Worm (Caenorhabditis elegans) whole organism, L4 larva: ENCODE data around the gene snb-6.

Experiments used
- D1046.2 ChIP-seq: fragments of 200-800 bp; sonication (Bioruptor generic); IDR thresholded peaks from 2 replicates; pipeline ENCODE4 v1.3.6; 2022; ENCODE audit warnings: missing genetic modification characterization, missing compliant biosample characterization
- F37D6.2 ChIP-seq: sonication (generic microtip); optimal IDR thresholded peaks from 2 replicates; lab custom pipeline; 2016; ENCODE audit warnings: mild to moderate bottlenecking, missing genetic modification characterization, missing compliant biosample characterization
- F49E8.2 ChIP-seq: sonication (generic microtip); optimal IDR thresholded peaks from 2 replicates; lab custom pipeline; 2016; ENCODE audit warnings: missing compliant biosample characterization, mild to moderate bottlenecking, missing genetic modification characterization, borderline replicate concordance
- T20F7.1 ChIP-seq: fragments of 200-800 bp; sonication (Bioruptor generic); optimal IDR thresholded peaks from 2 replicates; lab custom pipeline; 2018; ENCODE audit warnings: mild to moderate bottlenecking, missing genetic modification characterization, missing compliant biosample characterization
- Y105C5A.15 ChIP-seq: fragments of 200-800 bp; sonication (Bioruptor generic); IDR thresholded peaks from 2 replicates; pipeline ENCODE4 v1.3.6; 2022; ENCODE audit warnings: missing genetic modification characterization, missing compliant biosample characterization
- aha-1 ChIP-seq: fragments of 150-350 bp; peaks from one replicate; lab custom pipeline; 2014; ENCODE audit warnings: missing biosample characterization, missing genetic modification characterization
- ama-1 ChIP-seq: fragments of 150-350 bp; optimal IDR thresholded peaks from 2 replicates; lab custom pipeline; 2014; ENCODE audit warnings: inconsistent platforms, mixed read lengths
- ceh-20 ChIP-seq: fragments of 200-800 bp; sonication (Bioruptor generic); IDR thresholded peaks from 2 replicates; pipeline ENCODE4 v1.3.6; 2022; ENCODE audit warnings: missing genetic modification reagents, missing genetic modification characterization, missing compliant biosample characterization
- ceh-62 ChIP-seq: sonication (generic microtip); optimal IDR thresholded peaks from 2 replicates; lab custom pipeline; 2017; ENCODE audit warnings: missing biosample characterization, missing genetic modification characterization
- ceh-82 ChIP-seq: sonication (generic microtip); optimal IDR thresholded peaks from 2 replicates; lab custom pipeline; 2017; ENCODE audit warnings: missing biosample characterization, missing genetic modification characterization
- cey-2 ChIP-seq: sonication (generic microtip); optimal IDR thresholded peaks from 3 replicates; lab custom pipeline; 2017; ENCODE audit warnings: missing genetic modification characterization, mild to moderate bottlenecking, missing compliant biosample characterization, antibody characterized with exemption, borderline replicate concordance; ENCODE audit not compliant: insufficient read depth
- daf-19 ChIP-seq: fragments of 200-800 bp; sonication (Bioruptor generic); conservative IDR thresholded peaks from 2 replicates; pipeline ENCODE4 v1.3.6; 2022; ENCODE audit warnings: missing genetic modification characterization, missing compliant biosample characterization
- dmd-6 ChIP-seq: fragments of 200-800 bp; sonication (Bioruptor generic); IDR thresholded peaks from 2 replicates; pipeline ENCODE4 v1.3.6; 2022; ENCODE audit warnings: missing genetic modification reagents, missing genetic modification characterization, missing compliant biosample characterization
- dmd-8 ChIP-seq: fragments of 200-800 bp; sonication (Bioruptor generic); IDR thresholded peaks from 2 replicates; pipeline ENCODE4 v1.3.6; 2022; ENCODE audit warnings: missing genetic modification characterization, missing compliant biosample characterization
- dve-1 ChIP-seq: sonication (generic microtip); optimal IDR thresholded peaks from 2 replicates; lab custom pipeline; 2017; ENCODE audit warnings: antibody characterized with exemption, mild to moderate bottlenecking, missing genetic modification characterization, missing compliant biosample characterization; ENCODE audit not compliant: insufficient read depth
- egl-43 ChIP-seq: fragments of 200-800 bp; sonication (Bioruptor generic); IDR thresholded peaks from 2 replicates; pipeline ENCODE4 v1.3.6; 2022; ENCODE audit warnings: missing genetic modification reagents, missing genetic modification characterization, missing compliant biosample characterization
- hlh-11 ChIP-seq: fragments of 200-800 bp; sonication (Bioruptor generic); optimal IDR thresholded peaks from 2 replicates; lab custom pipeline; 2018; ENCODE audit warnings: mild to moderate bottlenecking, missing genetic modification characterization, missing compliant biosample characterization
- hlh-30 ChIP-seq: sonication (generic microtip); optimal IDR thresholded peaks from 2 replicates; lab custom pipeline; 2017; ENCODE audit warnings: antibody characterized with exemption, mild to moderate bottlenecking, missing genetic modification characterization, missing compliant biosample characterization; ENCODE audit not compliant: insufficient read depth
- lin-1 ChIP-seq: fragments of 200-800 bp; sonication (Bioruptor generic); IDR thresholded peaks from 2 replicates; pipeline ENCODE4 v1.3.6; 2022; ENCODE audit warnings: missing genetic modification reagents, missing genetic modification characterization, missing compliant biosample characterization
- lin-29 ChIP-seq: fragments of 200-800 bp; sonication (Bioruptor generic); IDR thresholded peaks from 2 replicates; pipeline ENCODE4 v1.3.6; 2022; ENCODE audit warnings: missing genetic modification reagents, missing genetic modification characterization, missing compliant biosample characterization
- lin-38 ChIP-seq: fragments of 200-800 bp; sonication (Bioruptor generic); IDR thresholded peaks from 2 replicates; pipeline ENCODE4 v1.3.6; 2022; ENCODE audit warnings: missing genetic modification reagents, missing genetic modification characterization, missing compliant biosample characterization
- lin-39 ChIP-seq: fragments of 150-350 bp; optimal IDR thresholded peaks from 2 replicates; lab custom pipeline; 2014; ENCODE audit warnings: missing biosample characterization, missing genetic modification reagents, missing genetic modification characterization
- madf-5 ChIP-seq, 2 experiments: fragments of 200-800 bp; sonication (Bioruptor generic); IDR thresholded peaks; 2 replicates each; pipeline ENCODE4 v1.3.6; 2022; ENCODE audit warnings: missing compliant biosample characterization in 2 of 2, missing genetic modification characterization in 2 of 2
- mdl-1 ChIP-seq, 2 experiments: fragments of 150-350 bp in 1 of 2; sonication (generic microtip) in 1 of 2; optimal IDR thresholded peaks; 2 replicates each; lab custom pipeline; 2014 to 2017; ENCODE audit warnings: missing biosample characterization in 2 of 2, missing genetic modification characterization in 2 of 2
- mxl-3 ChIP-seq: fragments of 200-800 bp; sonication (Bioruptor generic); optimal IDR thresholded peaks from 2 replicates; lab custom pipeline; 2018; ENCODE audit warnings: mild to moderate bottlenecking, missing genetic modification characterization, missing compliant biosample characterization
- nhr-102 ChIP-seq: sonication (generic microtip); optimal IDR thresholded peaks from 2 replicates; lab custom pipeline; 2016; ENCODE audit warnings: mild to moderate bottlenecking, missing genetic modification characterization, moderate library complexity, missing compliant biosample characterization
- nhr-28 ChIP-seq: fragments of 150-350 bp; optimal IDR thresholded peaks from 2 replicates; lab custom pipeline; 2014; ENCODE audit warnings: missing biosample characterization, missing genetic modification characterization
- nhr-41 ChIP-seq: fragments of 200-800 bp; sonication (Bioruptor generic); IDR thresholded peaks from 2 replicates; pipeline ENCODE4 v1.3.6; 2022; ENCODE audit warnings: missing genetic modification reagents, missing genetic modification characterization, missing compliant biosample characterization
- nhr-76 ChIP-seq: fragments of 150-350 bp; optimal IDR thresholded peaks from 2 replicates; lab custom pipeline; 2014; ENCODE audit warnings: missing biosample characterization, missing genetic modification characterization
- nhr-77 ChIP-seq: fragments of 150-350 bp; optimal IDR thresholded peaks from 2 replicates; lab custom pipeline; 2014; ENCODE audit warnings: missing biosample characterization, missing genetic modification characterization
- pqm-1 ChIP-seq: sonication (generic microtip); optimal IDR thresholded peaks from 2 replicates; lab custom pipeline; 2017; ENCODE audit warnings: missing biosample characterization, missing genetic modification characterization
- spr-1 ChIP-seq: sonication (generic microtip); optimal IDR thresholded peaks from 2 replicates; lab custom pipeline; 2016; ENCODE audit warnings: mild to moderate bottlenecking, missing genetic modification characterization, missing compliant biosample characterization
- unc-62 ChIP-seq, 3 experiments: fragments of 150-350 bp in 1 of 3; sonication (generic microtip); optimal IDR thresholded peaks in 2 of 3; peaks in 1 of 3; 1 replicate in 1 of 3; 2 replicates in 2 of 3; lab custom pipeline; 2014 to 2017; ENCODE audit warnings: missing biosample characterization in 3 of 3, missing genetic modification characterization in 3 of 3, missing genetic modification reagents in 3 of 3, missing genotype in 1 of 3
- vab-7 ChIP-seq: fragments of 200-800 bp; sonication (Bioruptor generic); IDR thresholded peaks from 2 replicates; pipeline ENCODE4 v1.3.6; 2022; ENCODE audit warnings: missing genetic modification reagents, missing genetic modification characterization, missing compliant biosample characterization
- zag-1 ChIP-seq: fragments of 150-350 bp; optimal IDR thresholded peaks from 2 replicates; lab custom pipeline; 2014; ENCODE audit warnings: missing biosample characterization, missing genetic modification characterization
- ztf-11 ChIP-seq: fragments of 150-350 bp; optimal IDR thresholded peaks from 2 replicates; lab custom pipeline; 2014; ENCODE audit warnings: missing biosample characterization, missing genetic modification characterization

The snb-6 gene

ce11 chrII:8873842-8874241 lies 14.3 kb upstream of the snb-6 start, which contains the start of gene T07D4.2 (continued):
- TF ChIP-seq T20F7.1: no peak
- TF ChIP-seq nhr-102 (tag; lab: Kevin White, UChicago): no peak
- TF ChIP-seq, all 104 proteins: peak for 0

- TF ChIP-seq zag-1: no peak
- TF ChIP-seq dve-1 (tag; lab: Kevin White, UChicago): no peak
- no peak for TF ChIP-seq nhr-77 (tag; lab: Kevin White, UChicago)
- TF ChIP-seq madf-5 (GFP tag; IDR thresholded peaks at IDR 0.05; lab: Robert Waterston, UW): no peak
- TF ChIP-seq dmd-8: no peak
- peak; percentile 80 for TF ChIP-seq pqm-1 (tag; lab: Kevin White, UChicago)
- peak; percentile 34 for TF ChIP-seq nhr-28 (tag; lab: Kevin White, UChicago)
- no peak for TF ChIP-seq ceh-62 (tag; lab: Kevin White, UChicago)
- no peak for TF ChIP-seq vab-7 (GFP tag; lab: Robert Waterston, UW)
- TF ChIP-seq hlh-11 (tag; lab: Kevin White, UChicago): peak; percentile 58
- TF ChIP-seq mdl-1 (tag; optimal IDR thresholded peaks at IDR 0.05; lab: Kevin White, UChicago): no peak
- no peak for TF ChIP-seq cey-2 (tag; lab: Kevin White, UChicago)
- TF ChIP-seq nhr-76 (tag; lab: Kevin White, UChicago): no peak
- no peak for TF ChIP-seq F49E8.2
- peak; percentile 8 for TF ChIP-seq hlh-30
- peak; percentile 76 for TF ChIP-seq dmd-6 (GFP tag; lab: Robert Waterston, UW)
- TF ChIP-seq daf-19 (GFP tag; lab: Robert Waterston, UW): no peak
- no peak for TF ChIP-seq ama-1 (lab: Kevin White, UChicago)
- TF ChIP-seq unc-62 (GFP tag; optimal IDR thresholded peaks at IDR 0.05 in 1 of 2; lab: Kevin White, UChicago): no peak
- TF ChIP-seq unc-62 (tag; optimal IDR thresholded peaks at IDR 0.05; lab: Kevin White, UChicago): no peak
- no peak for TF ChIP-seq lin-38
- TF ChIP-seq F37D6.2 (tag; lab: Kevin White, UChicago): no peak
- TF ChIP-seq T20F7.1: no peak
- TF ChIP-seq ceh-20 (GFP tag; lab: Robert Waterston, UW): no peak
- TF ChIP-seq aha-1: peak; percentile 25
These were observed 7.3 kb upstream of the snb-6 start for ce11 chrII:8866844-8867243.

- TF ChIP-seq egl-43 (GFP tag; lab: Robert Waterston, UW): no peak
- TF ChIP-seq ceh-82 (tag; lab: Kevin White, UChicago): no peak
- TF ChIP-seq ceh-62 (tag; lab: Kevin White, UChicago): no peak
- no peak for TF ChIP-seq ztf-11 (tag; lab: Kevin White, UChicago)
- TF ChIP-seq lin-1 (GFP tag; lab: Robert Waterston, UW): no peak
- TF ChIP-seq cey-2 (tag; lab: Kevin White, UChicago): no peak
- no peak for TF ChIP-seq D1046.2 (GFP tag; lab: Robert Waterston, UW)
- no peak for TF ChIP-seq lin-39 (tag; lab: Kevin White, UChicago)
- TF ChIP-seq Y105C5A.15: no peak
- TF ChIP-seq lin-29: no peak
- TF ChIP-seq nhr-41 (GFP tag; lab: Robert Waterston, UW): no peak
These were observed 5.6 kb upstream of the snb-6 start, which contains the start of gene npr-20 for ce11 chrII:8865078-8865477. Gene npr-20, minus strand, starts transcription at chrII:8865178.

- TF ChIP-seq mxl-3: no peak
- peak; percentile 92 for TF ChIP-seq aha-1
- no peak for TF ChIP-seq dve-1 (tag; lab: Kevin White, UChicago)
- TF ChIP-seq spr-1 (tag; lab: Kevin White, UChicago): no peak
- TF ChIP-seq ztf-11 (tag; lab: Kevin White, UChicago): no peak
- TF ChIP-seq, all 104 proteins: peak for 1
These were observed 2.4 kb downstream of the snb-6 start for ce11 chrII:8857074-8857473.
